Worm (Caenorhabditis elegans) whole organism, late embryonic: ENCODE measurements around the gene pcm-1.

Source experiments
- ama-1 ChIP-seq: fragments of 150-350 bp; optimal IDR thresholded peaks from 2 replicates; lab custom pipeline; 2014
- ceh-2 ChIP-seq: sonication (generic microtip); optimal IDR thresholded peaks from 2 replicates; lab custom pipeline; 2016; ENCODE audit warnings: missing genotype, missing genetic modification characterization, missing compliant biosample characterization
- dmd-4 ChIP-seq: sonication (generic microtip); optimal IDR thresholded peaks from 2 replicates; lab custom pipeline; 2016; ENCODE audit warnings: borderline replicate concordance, missing genetic modification characterization, missing compliant biosample characterization
- elt-2 ChIP-seq: sonication (generic microtip); optimal IDR thresholded peaks from 2 replicates; lab custom pipeline; 2016; ENCODE audit warnings: missing genetic modification reagents, missing genetic modification characterization, missing compliant biosample characterization
- eyg-1 ChIP-seq: sonication (generic microtip); optimal IDR thresholded peaks from 2 replicates; lab custom pipeline; 2016; ENCODE audit warnings: missing genotype, missing genetic modification characterization, missing compliant biosample characterization
- fkh-6 ChIP-seq: sonication (generic microtip); optimal IDR thresholded peaks from 2 replicates; lab custom pipeline; 2016; ENCODE audit warnings: missing genetic modification characterization, missing compliant biosample characterization
- lin-11 ChIP-seq: fragments of 200-800 bp; sonication (Bioruptor generic); optimal IDR thresholded peaks from 2 replicates; lab custom pipeline; 2018; ENCODE audit warnings: mild to moderate bottlenecking, missing genetic modification characterization, missing compliant biosample characterization
- nhr-11 ChIP-seq: fragments of 150-350 bp; optimal IDR thresholded peaks from 2 replicates; lab custom pipeline; 2014; ENCODE audit warnings: missing biosample characterization, missing genetic modification characterization
- pros-1 ChIP-seq: fragments of 150-350 bp; optimal IDR thresholded peaks from 2 replicates; lab custom pipeline; 2014; ENCODE audit warnings: missing biosample characterization, missing genetic modification reagents, missing genetic modification characterization
- sdc-2 ChIP-seq: sonication (generic microtip); optimal IDR thresholded peaks from 2 replicates; lab custom pipeline; 2016; ENCODE audit warnings: missing genotype, missing genetic modification characterization, missing compliant biosample characterization
- sox-2 ChIP-seq: fragments of 200-800 bp; sonication (Bioruptor generic); IDR thresholded peaks from 2 replicates; pipeline ENCODE4 v1.3.6; 2022; ENCODE audit warnings: missing genetic modification reagents, missing genetic modification characterization, missing compliant biosample characterization
- syd-9 ChIP-seq: sonication (generic microtip); optimal IDR thresholded peaks from 2 replicates; lab custom pipeline; 2016; ENCODE audit warnings: mild to moderate bottlenecking, missing genetic modification characterization, moderate library complexity, missing compliant biosample characterization
- tbx-2 ChIP-seq: sonication (generic microtip); optimal IDR thresholded peaks from 2 replicates; lab custom pipeline; 2016; ENCODE audit warnings: missing genetic modification characterization, missing compliant biosample characterization
- unc-86 ChIP-seq: sonication (generic microtip); optimal IDR thresholded peaks from 2 replicates; lab custom pipeline; 2016; ENCODE audit warnings: missing genetic modification characterization, missing compliant biosample characterization

- TF ChIP-seq nhr-11 (tag; lab: Kevin White, UChicago), result no peak
- TF ChIP-seq pros-1 (tag; lab: Kevin White, UChicago), result no peak
- no peak for TF ChIP-seq sdc-2
- no peak for TF ChIP-seq ceh-2 (tag; lab: Kevin White, UChicago)
- TF ChIP-seq fkh-6 (tag; lab: Kevin White, UChicago), result no peak
- no peak for TF ChIP-seq unc-86 (tag; lab: Kevin White, UChicago)
- no peak for TF ChIP-seq tbx-2 (tag; lab: Kevin White, UChicago)
- no peak for TF ChIP-seq sox-2 (GFP tag; lab: Robert Waterston, UW)
- TF ChIP-seq lin-11 (tag; lab: Kevin White, UChicago), result no peak
- no peak for TF ChIP-seq syd-9 (tag; lab: Kevin White, UChicago)
- no peak for TF ChIP-seq ama-1
- TF ChIP-seq eyg-1 (tag; lab: Kevin White, UChicago), result no peak
- no peak for TF ChIP-seq dmd-4
- TF ChIP-seq elt-2 (tag; lab: Kevin White, UChicago), result no peak
Observed at ce11 chrV:6003301-6003700, 39.6 kb upstream of the pcm-1 start, which contains the start of gene fos-1.
